Worm (Caenorhabditis elegans): ENCODE measurements around the gene chts-1.

DNA sequence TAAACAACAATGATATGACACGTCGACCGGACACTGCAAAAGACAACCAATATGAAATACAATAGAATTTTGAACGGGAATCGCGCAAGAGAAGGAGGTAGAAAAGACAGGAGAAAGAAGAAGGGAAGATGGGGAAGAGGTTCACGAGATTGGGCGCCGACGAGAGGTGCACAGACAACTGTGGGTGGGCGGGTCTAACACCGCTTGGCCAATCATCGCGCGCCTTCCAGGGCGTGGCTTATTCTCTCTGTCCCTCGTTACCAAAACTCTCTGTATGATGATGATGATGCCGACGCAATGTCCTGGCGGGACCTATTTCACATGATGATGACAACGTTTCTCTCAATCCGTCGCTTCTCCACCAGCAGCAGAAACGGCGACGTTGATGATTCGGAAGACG, 59.0 kb downstream of the chts-1 start:
- no peak for TF ChIP-seq him-1 (tag; optimal IDR thresholded peaks at IDR 0.05)
- no peak for TF ChIP-seq W03F9.2 (tag; optimal IDR thresholded peaks at IDR 0.05)
